Worm (Caenorhabditis elegans): ENCODE data around the gene vab-2.

- TF ChIP-seq unc-62 (GFP tag; optimal IDR thresholded peaks at IDR 0.05) (no peak), hlh-1 (tag; optimal IDR thresholded peaks at IDR 0.05) (no peak), nhr-28 (tag; optimal IDR thresholded peaks at IDR 0.05) (no peak), elt-3 (tag; optimal IDR thresholded peaks at IDR 0.05) (no peak), mep-1 (tag; optimal IDR thresholded peaks at IDR 0.05) (no peak), M03D4.4 (tag; optimal IDR thresholded peaks at IDR 0.05) (no peak), pha-4 (tag; optimal IDR thresholded peaks at IDR 0.05) (no peak), nhr-76 (tag; optimal IDR thresholded peaks at IDR 0.05) (no peak), unc-39 (tag; optimal IDR thresholded peaks at IDR 0.05) (no peak), zip-8 (tag; optimal IDR thresholded peaks at IDR 0.05) (no peak), lin-13 (tag; optimal IDR thresholded peaks at IDR 0.05) (no peak)
These were observed 34.3 kb upstream of the vab-2 start, which contains the start of gene osm-3 for ce11 chrIV:3800952-3801351.

All from whole organism, mixed stage, embryonic.